Worm (Caenorhabditis elegans): ENCODE data around the gene Y38E10A.22.
A peak's percentile ranks its signal among the peaks of the same experiment; 100 is the strongest.

Gene Y38E10A.22

DNA sequence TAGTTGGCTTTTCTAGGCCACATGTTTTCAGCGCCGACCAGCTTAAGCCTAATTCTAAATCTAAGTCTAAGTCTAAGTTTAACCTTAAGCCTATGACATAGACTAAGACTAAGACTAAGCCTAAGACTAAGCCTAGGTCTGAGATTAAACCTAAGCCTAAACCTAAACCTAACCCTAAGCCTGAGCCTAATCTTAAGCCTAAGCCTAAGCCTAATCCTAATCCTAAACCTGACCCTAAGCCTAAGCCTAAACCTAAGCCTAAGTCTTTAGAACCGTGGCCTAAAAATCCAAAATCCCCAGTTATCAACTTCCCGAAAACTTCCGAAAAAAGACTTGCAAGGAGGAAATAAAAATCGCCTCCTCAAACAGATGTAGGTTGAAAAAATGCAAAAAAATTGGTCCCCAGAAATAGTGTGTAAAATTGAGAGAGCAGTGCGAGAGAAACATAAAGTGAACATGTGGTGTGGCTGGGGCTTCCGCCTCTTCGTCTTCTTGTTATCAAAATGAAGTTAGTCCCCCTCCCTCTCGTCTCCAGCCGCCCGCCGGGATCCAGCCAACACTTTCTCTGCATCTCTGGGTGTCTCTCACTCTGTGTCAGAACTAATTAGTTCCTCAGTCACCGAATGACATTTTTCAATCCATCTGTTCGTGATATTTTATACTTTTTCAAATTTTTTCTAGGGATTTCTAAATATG lies 17.8 kb downstream of the Y38E10A.22 start (continued):
- TF ChIP-seq isw-1 (GFP tag; IDR thresholded peaks at IDR 0.05) = no peak
- no peak for TF ChIP-seq lin-15B (tag; optimal IDR thresholded peaks at IDR 0.05)
- peak in 1 of 2 experiments; percentile 1 for TF ChIP-seq mdl-1 (tag; optimal IDR thresholded peaks at IDR 0.05)
- no peak for TF ChIP-seq aha-1 (tag; optimal IDR thresholded peaks at IDR 0.05)
- no peak for TF ChIP-seq aly-2 (tag; optimal IDR thresholded peaks at IDR 0.05)
- no peak for TF ChIP-seq hpl-2 (GFP tag; optimal IDR thresholded peaks at IDR 0.05)
- TF ChIP-seq nhr-85 (tag) = no peak
- no peak for TF ChIP-seq ztf-4 (tag; optimal IDR thresholded peaks at IDR 0.05)
- TF ChIP-seq nhr-47 (tag; optimal IDR thresholded peaks at IDR 0.05) = peak; percentile 20
- TF ChIP-seq nhr-12 (tag; optimal IDR thresholded peaks at IDR 0.05) = no peak
- no peak for TF ChIP-seq nhr-28 (tag; optimal IDR thresholded peaks at IDR 0.05)
- peak; percentile 58 for TF ChIP-seq fkh-4 (tag; optimal IDR thresholded peaks at IDR 0.05; ENCODE audit: borderline replicate concordance)
- TF ChIP-seq pqm-1 (tag; optimal IDR thresholded peaks at IDR 0.05) = no peak
- TF ChIP-seq ama-1 (optimal IDR thresholded peaks at IDR 0.05) = no peak
- no peak for TF ChIP-seq nhr-77 (tag; optimal IDR thresholded peaks at IDR 0.05)
- no peak for TF ChIP-seq ets-5 (GFP tag; IDR thresholded peaks at IDR 0.05)
- TF ChIP-seq mef-2 (tag; optimal IDR thresholded peaks at IDR 0.05) = no peak
- TF ChIP-seq C16A3.4 (tag; optimal IDR thresholded peaks at IDR 0.05) = no peak
- TF ChIP-seq unc-86 (tag; optimal IDR thresholded peaks at IDR 0.05) = no peak
- TF ChIP-seq nhr-71 (tag; optimal IDR thresholded peaks at IDR 0.05) = peak; percentile 76
- no peak for TF ChIP-seq fos-1 (tag; optimal IDR thresholded peaks at IDR 0.05)
- TF ChIP-seq elt-2 (tag; optimal IDR thresholded peaks at IDR 0.05) = no peak
- TF ChIP-seq lir-3 (tag; optimal IDR thresholded peaks at IDR 0.05; ENCODE audit: poor library complexity) = no peak
- TF ChIP-seq lin-35 (GFP tag; optimal IDR thresholded peaks at IDR 0.05) = peak in 1 of 2 experiments; percentile 13
- TF ChIP-seq ceh-63 (GFP tag; optimal IDR thresholded peaks at IDR 0.05) = no peak
- no peak for TF ChIP-seq ztf-11 (tag; optimal IDR thresholded peaks at IDR 0.05)
- TF ChIP-seq pag-3 (tag; optimal IDR thresholded peaks at IDR 0.05; ENCODE audit: borderline replicate concordance, insufficient read depth) = no peak
- no peak for TF ChIP-seq ceh-88 (GFP tag; IDR thresholded peaks at IDR 0.05)
- TF ChIP-seq fkh-10 (GFP tag; optimal IDR thresholded peaks at IDR 0.05) = no peak
- TF ChIP-seq tbx-2 (tag; optimal IDR thresholded peaks at IDR 0.05) = no peak
- TF ChIP-seq hlh-4 (tag; optimal IDR thresholded peaks at IDR 0.05) = no peak
- no peak for TF ChIP-seq ceh-90 (tag; optimal IDR thresholded peaks at IDR 0.05)
- no peak for TF ChIP-seq hlh-17 (GFP tag; optimal IDR thresholded peaks at IDR 0.05; ENCODE audit: borderline replicate concordance)
- no peak for TF ChIP-seq unc-30 (tag; optimal IDR thresholded peaks at IDR 0.05)
- TF ChIP-seq blmp-1 (tag; optimal IDR thresholded peaks at IDR 0.05) = no peak
- TF ChIP-seq ces-1 (GFP tag; optimal IDR thresholded peaks at IDR 0.05) = no peak
- no peak for TF ChIP-seq skn-1 (tag; optimal IDR thresholded peaks at IDR 0.05)

DNA sequence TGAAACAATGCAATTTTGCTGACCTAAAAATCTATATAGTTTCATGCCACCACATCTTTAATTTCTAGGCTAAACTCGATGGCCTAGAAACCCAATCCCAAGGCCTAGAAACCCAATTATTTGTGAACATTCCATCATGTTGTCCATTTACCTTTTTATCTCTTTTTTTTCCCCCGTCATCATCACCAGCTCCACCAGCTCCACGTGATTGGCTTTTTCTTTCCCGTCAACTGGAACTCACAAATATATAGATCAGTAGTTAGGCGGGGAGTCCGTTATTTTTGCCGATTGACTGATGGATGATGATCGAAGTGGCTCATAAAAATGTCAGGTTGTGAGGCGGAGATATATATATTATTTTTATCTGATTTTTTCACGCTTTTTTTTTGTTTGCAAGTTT lies 19.2 kb downstream of the Y38E10A.22 start:
- TF ChIP-seq lin-14 (GFP tag; optimal IDR thresholded peaks at IDR 0.05) = peak; percentile 36
- peak in 1 of 2 experiments; percentile 22 for TF ChIP-seq lsy-2 (tag; optimal IDR thresholded peaks at IDR 0.05)
- peak in 1 of 2 experiments; percentile 23 for TF ChIP-seq mdl-1 (tag; optimal IDR thresholded peaks at IDR 0.05)
- peak; percentile 6 for TF ChIP-seq snpc-4 (tag; optimal IDR thresholded peaks at IDR 0.05)
- TF ChIP-seq blmp-1 (tag; optimal IDR thresholded peaks at IDR 0.05) = no peak
- TF ChIP-seq nhr-19 (GFP tag; conservative IDR thresholded peaks at IDR 0.05) = no peak
- peak; percentile 40 for TF ChIP-seq rnt-1 (tag; optimal IDR thresholded peaks at IDR 0.05)
- TF ChIP-seq hlh-17 (GFP tag; optimal IDR thresholded peaks at IDR 0.05; ENCODE audit: borderline replicate concordance) = no peak
- no peak for TF ChIP-seq ceh-88 (GFP tag; IDR thresholded peaks at IDR 0.05)

Data from whole organism, L1 larva.